ENCODE assay signal across 5 fruit fly cellular contexts in genomic region chr3R:18226043-18226808, dm6.
TF ChIP-seq lines count a peak whose summit lies in the region.

Gene CG7168, minus strand, starts transcription at chr3R:18226082.
Gene Mdh2, plus strand, starts transcription at chr3R:18226396.

- peak; percentile 9 for TF ChIP-seq CTCF in whole organism, embryonic (GFP tag; optimal IDR thresholded peaks at IDR 0.05; lab: Kevin White, UChicago)

TF ChIP-seq in whole organism, adult, 20 proteins besides CTCF, POLR2A, EP300 and RAD21:
- TF ChIP-seq Clk (GFP tag; optimal IDR thresholded peaks at IDR 0.05; lab: Kevin White, UChicago) (no peak), bab1 (GFP tag; optimal IDR thresholded peaks at IDR 0.05; lab: Kevin White, UChicago) (peak; percentile 35), tj (GFP tag; optimal IDR thresholded peaks at IDR 0.05; lab: Kevin White, UChicago) (peak; percentile 28), CG12768 (GFP tag; optimal IDR thresholded peaks at IDR 0.05; lab: Kevin White, UChicago) (peak; percentile 49), CG14711 (tag; optimal IDR thresholded peaks at IDR 0.05; lab: Kevin White, UChicago) (peak; percentile 90), CG7045 (GFP tag; optimal IDR thresholded peaks at IDR 0.05; lab: Kevin White, UChicago) (no peak), pad (GFP tag; optimal IDR thresholded peaks at IDR 0.05; lab: Kevin White, UChicago) (peak; percentile 4), Hr96 (GFP tag; optimal IDR thresholded peaks at IDR 0.05; lab: Kevin White, UChicago) (no peak), Mnt (GFP tag; optimal IDR thresholded peaks at IDR 0.05; lab: Kevin White, UChicago) (peak; percentile 35), CG11617 (GFP tag; optimal IDR thresholded peaks at IDR 0.05; lab: Kevin White, UChicago) (peak; percentile 30), cnc (optimal IDR thresholded peaks at IDR 0.05; lab: Kevin White, UChicago) (no peak)

TF ChIP-seq in whole organism, embryonic, 481 proteins besides CTCF, POLR2A, EP300 and RAD21 (continues in another document):
- peak; percentile 14 for TF ChIP-seq CG2120 (GFP tag; optimal IDR thresholded peaks at IDR 0.05; lab: Kevin White, UChicago)
- TF ChIP-seq Gsc (GFP tag; IDR thresholded peaks at IDR 0.05; lab: Robert Waterston, UW): no peak
- 0 out of 2 replicates have a peak, but pooled peaks have one; percentile 15 for TF ChIP-seq gsb (GFP tag; IDR thresholded peaks at IDR 0.05; lab: Robert Waterston, UW)
- peak; percentile 50 for TF ChIP-seq CG14710 (tag; optimal IDR thresholded peaks at IDR 0.05; lab: Kevin White, UChicago)
- peak; percentile 35; the same call in 1 of the 2 replicates for TF ChIP-seq crol (GFP tag; IDR thresholded peaks at IDR 0.05; lab: Robert Waterston, UW)
- TF ChIP-seq Scr (GFP tag; IDR thresholded peaks at IDR 0.05; lab: Robert Waterston, UW; ENCODE audit: partially characterized antibody): peak; percentile 84
- no peak for TF ChIP-seq CG6854 (GFP tag; optimal IDR thresholded peaks at IDR 0.05; lab: Kevin White, UChicago)
- TF ChIP-seq CG6765 (GFP tag; optimal IDR thresholded peaks at IDR 0.05; lab: Kevin White, UChicago): peak; percentile 36
- TF ChIP-seq CG13287 (GFP tag; IDR thresholded peaks at IDR 0.05; lab: Robert Waterston, UW; ENCODE audit: partially characterized antibody): peak; percentile 87
- peak; percentile 67 for TF ChIP-seq tna (GFP tag; IDR thresholded peaks at IDR 0.05; lab: Robert Waterston, UW; ENCODE audit: partially characterized antibody)
- TF ChIP-seq NFAT (GFP tag; IDR thresholded peaks at IDR 0.05; lab: Robert Waterston, UW): no peak
- peak; percentile 90 for TF ChIP-seq CG7963 (GFP tag; IDR thresholded peaks at IDR 0.05; lab: Robert Waterston, UW; ENCODE audit: partially characterized antibody)
- peak; percentile 16 for TF ChIP-seq bcd (GFP tag; optimal IDR thresholded peaks at IDR 0.05; lab: Kevin White, UChicago)
- TF ChIP-seq Pdp1 (GFP tag; optimal IDR thresholded peaks at IDR 0.05; lab: Kevin White, UChicago): peak in 1 of 2 experiments; percentile 96
- peak; percentile 63 for TF ChIP-seq inv (GFP tag; IDR thresholded peaks at IDR 0.05; lab: Robert Waterston, UW; ENCODE audit: partially characterized antibody)
- TF ChIP-seq Dp (GFP tag; optimal IDR thresholded peaks at IDR 0.05; lab: Kevin White, UChicago): peak; percentile 76
- TF ChIP-seq bsh (GFP tag; optimal IDR thresholded peaks at IDR 0.05; lab: Kevin White, UChicago): no peak
- TF ChIP-seq CG30020 (tag; optimal IDR thresholded peaks at IDR 0.05; lab: Kevin White, UChicago): peak; percentile 31

TF ChIP-seq in whole organism, prepupa, 60 proteins besides CTCF, POLR2A, EP300 and RAD21:
- TF ChIP-seq Smox (GFP tag; optimal IDR thresholded peaks at IDR 0.05; lab: Kevin White, UChicago): no peak
- TF ChIP-seq Lpt (GFP tag; optimal IDR thresholded peaks at IDR 0.05; lab: Kevin White, UChicago): no peak
- TF ChIP-seq dsx (GFP tag; optimal IDR thresholded peaks at IDR 0.05; lab: Kevin White, UChicago; ENCODE audit: poor library complexity, severe bottlenecking): peak; percentile 28
- peak; percentile 7 for TF ChIP-seq Sox14 (GFP tag; optimal IDR thresholded peaks at IDR 0.05; lab: Kevin White, UChicago)
- peak; percentile 19 for TF ChIP-seq lz (GFP tag; optimal IDR thresholded peaks at IDR 0.05; lab: Kevin White, UChicago)
- peak; percentile 75 for TF ChIP-seq svp (GFP tag; lab: Kevin White, UChicago)
- peak; percentile 17 for TF ChIP-seq esn (GFP tag; optimal IDR thresholded peaks at IDR 0.05; lab: Kevin White, UChicago)
- TF ChIP-seq topi (GFP tag; optimal IDR thresholded peaks at IDR 0.05; lab: Kevin White, UChicago): peak; percentile 2
- TF ChIP-seq CG9139 (GFP tag; optimal IDR thresholded peaks at IDR 0.05; lab: Kevin White, UChicago): no peak
- TF ChIP-seq CG6276 (GFP tag; optimal IDR thresholded peaks at IDR 0.05; lab: Kevin White, UChicago): no peak
- TF ChIP-seq fkh (GFP tag; optimal IDR thresholded peaks at IDR 0.05; lab: Kevin White, UChicago): peak; percentile 79
- TF ChIP-seq vri (GFP tag; optimal IDR thresholded peaks at IDR 0.05; lab: Kevin White, UChicago): peak; percentile 82

TF ChIP-seq in whole organism, pupa, 21 proteins besides CTCF, POLR2A, EP300 and RAD21:
- TF ChIP-seq fd96Ca (GFP tag; IDR thresholded peaks at IDR 0.05; lab: Robert Waterston, UW) (no peak), EcR (GFP tag; optimal IDR thresholded peaks at IDR 0.05; lab: Kevin White, UChicago) (peak; percentile 6)

TF ChIP-seq in whole organism, wandering third instar larva, 38 proteins besides CTCF, POLR2A, EP300 and RAD21:
- TF ChIP-seq HLH106 (tag; optimal IDR thresholded peaks at IDR 0.05; lab: Kevin White, UChicago): peak; percentile 10
- TF ChIP-seq CrebA (GFP tag; optimal IDR thresholded peaks at IDR 0.05; lab: Kevin White, UChicago; ENCODE audit: borderline replicate concordance): no peak
- TF ChIP-seq N (GFP tag; optimal IDR thresholded peaks at IDR 0.05; lab: Kevin White, UChicago): no peak
- no peak for TF ChIP-seq woc (GFP tag; optimal IDR thresholded peaks at IDR 0.05; lab: Kevin White, UChicago)
- peak; percentile 5 for TF ChIP-seq dsf (GFP tag; optimal IDR thresholded peaks at IDR 0.05; lab: Kevin White, UChicago; ENCODE audit: borderline replicate concordance)
- TF ChIP-seq CG9705 (GFP tag; optimal IDR thresholded peaks at IDR 0.05; lab: Kevin White, UChicago): no peak
- no peak for TF ChIP-seq sv (GFP tag; optimal IDR thresholded peaks at IDR 0.05; lab: Kevin White, UChicago)
- no peak for TF ChIP-seq Hr83 (GFP tag; optimal IDR thresholded peaks at IDR 0.05; lab: Kevin White, UChicago; ENCODE audit: poor library complexity, severe bottlenecking)
- peak; percentile 1 for TF ChIP-seq Hnf4 (GFP tag; optimal IDR thresholded peaks at IDR 0.05; lab: Kevin White, UChicago)
- TF ChIP-seq Dif (GFP tag; optimal IDR thresholded peaks at IDR 0.05; lab: Kevin White, UChicago; ENCODE audit: partially characterized antibody): peak; percentile 4
- TF ChIP-seq Sp1 (GFP tag; optimal IDR thresholded peaks at IDR 0.05; lab: Kevin White, UChicago): peak; percentile 13
- peak in 1 of 2 experiments; percentile 15 for TF ChIP-seq foxo (GFP tag; optimal IDR thresholded peaks at IDR 0.05; lab: Kevin White, UChicago)
- TF ChIP-seq Rel (GFP tag; optimal IDR thresholded peaks at IDR 0.05; lab: Kevin White, UChicago): no peak
- peak; percentile 95 for TF ChIP-seq Rel (tag; optimal IDR thresholded peaks at IDR 0.05; lab: Kevin White, UChicago)
- no peak for TF ChIP-seq CG32264 (GFP tag; optimal IDR thresholded peaks at IDR 0.05; lab: Kevin White, UChicago)
- TF ChIP-seq h (GFP tag; optimal IDR thresholded peaks at IDR 0.05; lab: Kevin White, UChicago): peak; percentile 34
